Fruit fly (Drosophila melanogaster): ENCODE data around the gene CG42571.

The CG42571 gene

dm6 chr3L:15729306-15730006 lies 13.2 kb downstream of the CG42571 start:
- TF ChIP-seq tj (GFP tag; optimal IDR thresholded peaks at IDR 0.05) (no peak), ovo (GFP tag; optimal IDR thresholded peaks at IDR 0.05) (no peak), CG5204 (GFP tag; optimal IDR thresholded peaks at IDR 0.05) (no peak), CG33017 (tag; optimal IDR thresholded peaks at IDR 0.05) (no peak), CG11617 (GFP tag; optimal IDR thresholded peaks at IDR 0.05) (no peak), CG7101 (tag; optimal IDR thresholded peaks at IDR 0.05) (no peak), kay (GFP tag; ENCODE audit: borderline replicate concordance) (no peak), CG7045 (GFP tag; optimal IDR thresholded peaks at IDR 0.05) (no peak), cic (GFP tag; optimal IDR thresholded peaks at IDR 0.05) (no peak), CG14711 (tag; optimal IDR thresholded peaks at IDR 0.05) (no peak), CG12768 (GFP tag; optimal IDR thresholded peaks at IDR 0.05) (no peak), Crg-1 (GFP tag; optimal IDR thresholded peaks at IDR 0.05) (no peak)

- TF ChIP-seq Crg-1 (GFP tag; optimal IDR thresholded peaks at IDR 0.05): no peak
- TF ChIP-seq tj (GFP tag; optimal IDR thresholded peaks at IDR 0.05): no peak
- no peak for TF ChIP-seq ovo (GFP tag; optimal IDR thresholded peaks at IDR 0.05)
- no peak for TF ChIP-seq Mnt (GFP tag; optimal IDR thresholded peaks at IDR 0.05)
- no peak for TF ChIP-seq cnc (optimal IDR thresholded peaks at IDR 0.05)
- no peak for TF ChIP-seq CG7101 (tag; optimal IDR thresholded peaks at IDR 0.05)
- no peak for TF ChIP-seq pad (GFP tag; optimal IDR thresholded peaks at IDR 0.05)
- TF ChIP-seq CG14711 (tag; optimal IDR thresholded peaks at IDR 0.05): no peak
- TF ChIP-seq Hr96 (GFP tag; optimal IDR thresholded peaks at IDR 0.05): no peak
- TF ChIP-seq CG33017 (tag; optimal IDR thresholded peaks at IDR 0.05): no peak
- no peak for TF ChIP-seq CG12768 (GFP tag; optimal IDR thresholded peaks at IDR 0.05)
- no peak for TF ChIP-seq cic (GFP tag; optimal IDR thresholded peaks at IDR 0.05)
- no peak for TF ChIP-seq Clk (GFP tag; optimal IDR thresholded peaks at IDR 0.05)
- TF ChIP-seq bab1 (GFP tag; optimal IDR thresholded peaks at IDR 0.05): no peak
- TF ChIP-seq toe (GFP tag; optimal IDR thresholded peaks at IDR 0.05): no peak
- TF ChIP-seq CG1620 (GFP tag; optimal IDR thresholded peaks at IDR 0.05): no peak
These were observed 15.7 kb downstream of the CG42571 start for dm6 chr3L:15731832-15732506.

DNA sequence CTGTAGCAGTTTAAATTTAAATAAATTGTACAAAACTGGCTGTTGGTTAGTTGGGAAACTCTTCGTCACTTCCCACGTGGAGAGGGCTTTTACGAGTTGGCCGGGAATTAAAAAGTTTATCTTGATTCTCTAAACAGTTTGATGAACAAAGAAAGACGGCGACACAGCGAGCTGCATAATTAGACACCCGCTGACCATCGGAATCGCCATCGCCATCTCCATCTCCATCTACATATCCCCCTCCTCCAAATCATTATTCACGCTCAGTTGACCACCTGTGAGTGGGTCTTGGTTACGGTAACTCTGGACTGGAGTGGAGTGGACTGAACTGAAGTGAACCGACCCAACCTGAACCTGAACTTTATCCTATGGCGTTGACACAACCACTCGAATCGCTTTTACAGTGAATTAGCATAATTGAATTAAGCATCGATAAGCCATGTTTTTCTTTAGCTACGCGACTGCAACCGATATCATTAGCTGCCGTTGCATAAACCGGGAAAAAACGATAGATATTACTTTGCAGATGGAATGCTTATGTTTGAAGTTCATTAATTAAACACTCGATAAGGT lies 24.5 kb downstream of the CG42571 start:
- TF ChIP-seq tj (GFP tag; optimal IDR thresholded peaks at IDR 0.05): no peak

dm6 chr3L:15741843-15742242 lies 25.6 kb downstream of the CG42571 start:
- TF ChIP-seq bab1 (GFP tag; optimal IDR thresholded peaks at IDR 0.05): no peak
- TF ChIP-seq Mnt (GFP tag; optimal IDR thresholded peaks at IDR 0.05): no peak
- TF ChIP-seq cic (GFP tag; optimal IDR thresholded peaks at IDR 0.05): no peak
- TF ChIP-seq CG33017 (tag; optimal IDR thresholded peaks at IDR 0.05): no peak
- no peak for TF ChIP-seq Clk (GFP tag; optimal IDR thresholded peaks at IDR 0.05)
- TF ChIP-seq pad (GFP tag; optimal IDR thresholded peaks at IDR 0.05): no peak
- TF ChIP-seq CG14711 (tag; optimal IDR thresholded peaks at IDR 0.05): no peak

- TF ChIP-seq CG7045 (GFP tag; optimal IDR thresholded peaks at IDR 0.05) (no peak), toe (GFP tag; optimal IDR thresholded peaks at IDR 0.05) (no peak), CG33017 (tag; optimal IDR thresholded peaks at IDR 0.05) (no peak), CG1620 (GFP tag; optimal IDR thresholded peaks at IDR 0.05) (no peak), Crg-1 (GFP tag; optimal IDR thresholded peaks at IDR 0.05) (no peak), CG11617 (GFP tag; optimal IDR thresholded peaks at IDR 0.05) (no peak), kay (GFP tag; ENCODE audit: borderline replicate concordance) (no peak)
These were observed 30.0 kb downstream of the CG42571 start for dm6 chr3L:15746250-15746649.

dm6 chr3L:15748376-15748955 lies 32.2 kb downstream of the CG42571 start:
- no peak for TF ChIP-seq CG7101 (tag; optimal IDR thresholded peaks at IDR 0.05)
- no peak for TF ChIP-seq pad (GFP tag; optimal IDR thresholded peaks at IDR 0.05)
- TF ChIP-seq Crg-1 (GFP tag; optimal IDR thresholded peaks at IDR 0.05): no peak
- TF ChIP-seq CG7045 (GFP tag; optimal IDR thresholded peaks at IDR 0.05): no peak
- TF ChIP-seq bab1 (GFP tag; optimal IDR thresholded peaks at IDR 0.05): no peak
- no peak for TF ChIP-seq CG33017 (tag; optimal IDR thresholded peaks at IDR 0.05)
- no peak for TF ChIP-seq kay (GFP tag; ENCODE audit: borderline replicate concordance)
- no peak for TF ChIP-seq cnc (optimal IDR thresholded peaks at IDR 0.05)
- no peak for TF ChIP-seq Hr96 (GFP tag; optimal IDR thresholded peaks at IDR 0.05)
- TF ChIP-seq Mnt (GFP tag; optimal IDR thresholded peaks at IDR 0.05): no peak
- no peak for TF ChIP-seq CG1620 (GFP tag; optimal IDR thresholded peaks at IDR 0.05)
- no peak for TF ChIP-seq CG5204 (GFP tag; optimal IDR thresholded peaks at IDR 0.05)
- no peak for TF ChIP-seq toe (GFP tag; optimal IDR thresholded peaks at IDR 0.05)
